Worm (Caenorhabditis elegans) whole organism, L2 larva: Measurements from ENCODE around the gene usp-39.
"Not testable (repeated sequence)": the region's sequence is repeated elsewhere in the genome, so short reads cannot be mapped to it uniquely, and the experiment has no call there.

ENCODE experiments used
- ceh-16 ChIP-seq: fragments of 150-350 bp; optimal IDR thresholded peaks from 2 replicates; lab custom pipeline; 2014; ENCODE audit warnings: missing biosample characterization, missing genetic modification characterization
- elt-1 ChIP-seq: fragments of 150-350 bp; optimal IDR thresholded peaks from 2 replicates; lab custom pipeline; 2014; ENCODE audit warnings: missing biosample characterization, missing genetic modification characterization
- nhr-11 ChIP-seq: fragments of 150-350 bp; optimal IDR thresholded peaks from 2 replicates; lab custom pipeline; 2014; ENCODE audit warnings: missing biosample characterization, missing genetic modification characterization
- nhr-23 ChIP-seq: fragments of 150-350 bp; optimal IDR thresholded peaks from 2 replicates; lab custom pipeline; 2014; ENCODE audit warnings: missing biosample characterization, missing genetic modification reagents, missing genetic modification characterization
- nhr-25 ChIP-seq: fragments of 150-350 bp; sonication (generic microtip); optimal IDR thresholded peaks from 3 replicates; lab custom pipeline; 2014; ENCODE audit warnings: missing biosample characterization, missing genetic modification characterization
- sem-4 ChIP-seq: fragments of 150-350 bp; optimal IDR thresholded peaks from 2 replicates; lab custom pipeline; 2014; ENCODE audit warnings: missing biosample characterization, missing genetic modification reagents, missing genetic modification characterization
- unc-39 ChIP-seq: fragments of 150-350 bp; optimal IDR thresholded peaks from 2 replicates; lab custom pipeline; 2014; ENCODE audit warnings: missing biosample characterization, missing genetic modification characterization
- unc-62 ChIP-seq: fragments of 150-350 bp; optimal IDR thresholded peaks from 2 replicates; lab custom pipeline; 2014; ENCODE audit warnings: missing biosample characterization, missing genetic modification reagents, missing genetic modification characterization
- ztf-1 ChIP-seq: fragments of 200-800 bp; sonication (Bioruptor generic); conservative IDR thresholded peaks from 2 replicates; pipeline ENCODE4 v1.3.6; 2022; ENCODE audit warnings: missing genetic modification characterization, missing compliant biosample characterization
- ztf-4 ChIP-seq: fragments of 150-350 bp; optimal IDR thresholded peaks from 2 replicates; lab custom pipeline; 2014; ENCODE audit warnings: missing biosample characterization, missing genetic modification characterization

Gene usp-39

DNA sequence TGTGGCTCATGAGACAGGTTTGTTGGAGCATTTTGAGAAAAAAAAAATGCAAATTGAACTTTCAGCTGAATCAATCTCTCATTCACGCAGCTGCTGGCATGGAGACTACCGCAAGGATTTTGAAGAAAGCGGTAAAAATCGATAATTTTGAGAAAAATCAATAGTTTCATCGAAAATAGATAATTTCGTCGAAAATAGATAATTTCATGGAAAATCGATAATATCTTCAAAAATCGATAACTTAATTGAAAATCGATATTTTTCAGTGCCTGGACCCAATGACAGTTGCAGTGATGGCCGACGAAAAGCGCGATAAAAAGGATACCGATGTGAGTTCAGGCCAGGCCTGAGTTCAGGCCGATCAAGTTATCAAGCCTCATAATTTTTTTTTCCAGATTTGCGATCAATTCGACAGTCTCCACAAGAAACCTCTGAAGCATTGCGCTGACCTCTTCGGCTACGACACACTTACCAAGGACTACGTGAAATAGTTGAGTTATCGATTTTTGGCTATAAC is 57.9 kb downstream of the usp-39 start, which contains the start of gene D2062.4:
Gene D2062.4, plus strand, starts transcription at position 467 of the 517 bp plus-strand sequence.
- TF ChIP-seq nhr-23, unc-39, ztf-4 (tag; lab: Kevin White, UChicago): not testable (repeated sequence)

DNA sequence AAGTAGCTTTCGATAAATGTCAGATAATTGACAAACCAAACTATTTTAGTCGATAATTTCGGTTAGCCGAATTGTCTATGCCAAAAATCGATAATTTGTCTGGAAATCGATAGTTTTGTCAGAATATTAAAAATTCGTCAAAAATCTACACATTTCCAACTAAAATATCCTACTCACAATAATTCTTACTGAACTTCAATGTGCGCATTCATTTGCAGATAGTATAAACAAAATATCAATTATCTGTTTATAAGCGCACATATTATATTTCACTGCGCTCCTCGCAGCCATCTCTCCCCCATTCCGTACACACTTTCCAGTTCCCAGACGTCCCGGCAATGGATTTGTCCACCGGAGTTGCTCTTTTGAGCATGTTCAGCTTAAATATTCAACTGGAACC is 59.7 kb downstream of the usp-39 start, which contains the start of gene lgc-28:
Gene lgc-28, plus strand, starts transcription at position 301 of the 400 bp plus-strand sequence.
- TF ChIP-seq ztf-1 (GFP tag; lab: Robert Waterston, UW) (no peak), elt-1 (no peak), unc-62 (GFP tag; lab: Kevin White, UChicago) (no peak), ceh-16 (no peak), sem-4 (no peak), nhr-23 (tag; lab: Kevin White, UChicago) (no peak), nhr-25 (no peak), nhr-11 (tag; lab: Kevin White, UChicago) (no peak)
